Fruit fly (Drosophila melanogaster) whole organism, larva: ENCODE measurements around the gene CG5111.

Source experiments
- noc ChIP-seq: fragments of 200-800 bp; sonication (Bioruptor generic); optimal IDR thresholded peaks from 3 replicates; lab custom pipeline; 2019; ENCODE audit warnings: missing biosample characterization, mild to moderate bottlenecking, missing genetic modification characterization, moderate library complexity

Gene CG5111

dm6 chr3R:25490778-25491664, 15.1 kb upstream of the CG5111 start, which contains the start of the genes Gnpat and CG5112:
Gene Gnpat, minus strand, starts transcription at chr3R:25490936.
Gene CG5112, plus strand, starts transcription at chr3R:25491460.
- TF ChIP-seq noc (tag; lab: Kevin White, UChicago): no peak

- no peak for TF ChIP-seq noc (tag; lab: Kevin White, UChicago)
Observed at dm6 chr3R:25493294-25494187, 12.5 kb upstream of the CG5111 start.

dm6 chr3R:25495072-25495471, 11.0 kb upstream of the CG5111 start, which contains the start of gene CG33494:
Gene CG33494, minus strand, starts transcription at chr3R:25495161.
- no peak for TF ChIP-seq noc (tag; lab: Kevin White, UChicago)

dm6 chr3R:25495753-25496152, 10.3 kb upstream of the CG5111 start:
- no peak for TF ChIP-seq noc (tag; lab: Kevin White, UChicago)

- no peak for TF ChIP-seq noc (tag; lab: Kevin White, UChicago)
Observed at dm6 chr3R:25504891-25505290, 1.2 kb upstream of the CG5111 start, which contains the start of gene CG5107. Gene CG5107, plus strand, starts transcription at chr3R:25505191.

- TF ChIP-seq noc (tag; lab: Kevin White, UChicago): no peak
Observed at dm6 chr3R:25512750-25513149, 6.7 kb downstream of the CG5111 start.

- TF ChIP-seq noc (tag; lab: Kevin White, UChicago): peak; percentile 94
Observed at dm6 chr3R:25515450-25516288, 9.6 kb downstream of the CG5111 start, which contains the start of gene msi. Gene msi, plus strand, starts transcription at chr3R:25516118.

- TF ChIP-seq noc (tag; lab: Kevin White, UChicago): no peak
Observed at dm6 chr3R:25517521-25517920, 11.4 kb downstream of the CG5111 start.

dm6 chr3R:25518099-25518567, 12.1 kb downstream of the CG5111 start:
- TF ChIP-seq noc (tag; lab: Kevin White, UChicago): no peak

dm6 chr3R:25518584-25518983, 12.5 kb downstream of the CG5111 start:
- TF ChIP-seq noc (tag; lab: Kevin White, UChicago): no peak

dm6 chr3R:25519465-25520071, 13.5 kb downstream of the CG5111 start:
- no peak for TF ChIP-seq noc (tag; lab: Kevin White, UChicago)

- TF ChIP-seq noc (tag; lab: Kevin White, UChicago): no peak
Observed at dm6 chr3R:25529289-25529688, 23.2 kb downstream of the CG5111 start.

dm6 chr3R:25531905-25532387, 25.9 kb downstream of the CG5111 start:
- no peak for TF ChIP-seq noc (tag; lab: Kevin White, UChicago)
